Fruit fly (Drosophila melanogaster) whole organism, embryonic: ENCODE data around the gene Rab10.

Experiments
- Abd-B ChIP-seq: fragments of 200-800 bp; sonication (Bioruptor generic); optimal IDR thresholded peaks from 2 replicates; lab custom pipeline; 2018; ENCODE audit warnings: missing biosample characterization, mild to moderate bottlenecking, missing genetic modification characterization, moderate library complexity
- Bteb2 ChIP-seq: fragments of 200-800 bp; sonication (Bioruptor generic); optimal IDR thresholded peaks from 2 replicates; lab custom pipeline; 2016; ENCODE audit warnings: missing biosample characterization, missing genetic modification characterization
- CG11085 ChIP-seq: fragments of 200-800 bp; sonication (Bioruptor generic); IDR thresholded peaks from 2 replicates; pipeline ENCODE4 v1.3.6; 2022; ENCODE audit warnings: missing biosample characterization, missing genetic modification characterization
- CG12104 ChIP-seq: fragments of 200-800 bp; sonication (Bioruptor generic); optimal IDR thresholded peaks from 3 replicates; lab custom pipeline; 2016; ENCODE audit warnings: missing biosample characterization, missing genetic modification characterization
- CG12659 ChIP-seq: fragments of 200-800 bp; sonication (Bioruptor generic); optimal IDR thresholded peaks from 3 replicates; lab custom pipeline; 2017; ENCODE audit warnings: mild to moderate bottlenecking, missing biosample characterization, missing genetic modification reagents, missing genetic modification characterization
- CG13624 ChIP-seq: fragments of 200-800 bp; sonication (Bioruptor generic); optimal IDR thresholded peaks from 2 replicates; lab custom pipeline; 2016; ENCODE audit warnings: missing biosample characterization, missing genetic modification characterization
- CG14050 ChIP-seq: fragments of 200-800 bp; sonication (Bioruptor generic); IDR thresholded peaks from 3 replicates; pipeline ENCODE4 v1.3.6; 2022; ENCODE audit warnings: missing biosample characterization, missing genetic modification characterization
- CG14710 ChIP-seq: fragments of 200-800 bp; sonication (Bioruptor generic); optimal IDR thresholded peaks from 3 replicates; lab custom pipeline; 2019; ENCODE audit warnings: missing biosample characterization, mild to moderate bottlenecking, missing genetic modification characterization, moderate library complexity
- CG17186 ChIP-seq: fragments of 200-800 bp; sonication (Bioruptor generic); optimal IDR thresholded peaks from 3 replicates; lab custom pipeline; 2017; ENCODE audit warnings: missing biosample characterization, missing genetic modification reagents, missing genetic modification characterization
- CG2120 ChIP-seq: fragments of 200-800 bp; sonication (Bioruptor generic); optimal IDR thresholded peaks from 3 replicates; lab custom pipeline; 2016; ENCODE audit warnings: missing biosample characterization, missing genetic modification characterization
- CG3407 ChIP-seq: fragments of 200-800 bp; sonication (Bioruptor generic); optimal IDR thresholded peaks from 2 replicates; lab custom pipeline; 2018; ENCODE audit warnings: missing biosample characterization, mild to moderate bottlenecking, missing genetic modification characterization
- CG34376 ChIP-seq: fragments of 200-800 bp; sonication (Bioruptor generic); optimal IDR thresholded peaks from 2 replicates; lab custom pipeline; 2018; ENCODE audit warnings: missing biosample characterization, mild to moderate bottlenecking, missing genetic modification characterization
- CG3726 ChIP-seq: fragments of 200-800 bp; sonication (Bioruptor generic); IDR thresholded peaks from 3 replicates; pipeline ENCODE4, ENCODE4 v1.3.6; 2022; ENCODE audit warnings: missing biosample characterization, missing genetic modification characterization
- CG4820 ChIP-seq: fragments of 200-800 bp; sonication (Bioruptor generic); optimal IDR thresholded peaks from 3 replicates; lab custom pipeline; 2016; ENCODE audit warnings: missing biosample characterization, missing genetic modification characterization
- CG6175 ChIP-seq: fragments of 200-800 bp; sonication (Bioruptor generic); IDR thresholded peaks from 3 replicates; pipeline ENCODE4 v1.3.6; 2022; ENCODE audit warnings: missing biosample characterization, missing genetic modification characterization
- CG6254 ChIP-seq: fragments of 200-800 bp; sonication (Bioruptor generic); optimal IDR thresholded peaks from 3 replicates; lab custom pipeline; 2017; ENCODE audit warnings: mild to moderate bottlenecking, missing biosample characterization, missing genetic modification reagents, missing genetic modification characterization
- CG8478 ChIP-seq: fragments of >200 bp; optimal IDR thresholded peaks from 2 replicates; lab custom pipeline; 2018
- CG9817 ChIP-seq: fragments of 200-800 bp; sonication (Bioruptor generic); optimal IDR thresholded peaks from 2 replicates; lab custom pipeline; 2018; ENCODE audit warnings: missing biosample characterization, mild to moderate bottlenecking, missing genetic modification characterization, moderate library complexity
- CG9876 ChIP-seq: fragments of 200-800 bp; sonication (Bioruptor generic); optimal IDR thresholded peaks from 2 replicates; lab custom pipeline; 2016; ENCODE audit warnings: missing biosample characterization, missing genetic modification characterization
- Dp ChIP-seq: fragments of 200-800 bp; sonication (Bioruptor generic); optimal IDR thresholded peaks from 2 replicates; lab custom pipeline; 2018; ENCODE audit warnings: missing biosample characterization, mild to moderate bottlenecking, missing genetic modification characterization, moderate library complexity
- Fer2 ChIP-seq: fragments of 200-800 bp; sonication (Bioruptor generic); optimal IDR thresholded peaks from 2 replicates; lab custom pipeline; 2018; ENCODE audit warnings: missing biosample characterization, mild to moderate bottlenecking, missing genetic modification characterization, moderate library complexity
- HLH3B ChIP-seq: fragments of 200-800 bp; sonication (Bioruptor generic); IDR thresholded peaks from 2 replicates; pipeline ENCODE4 v1.3.6; 2022; ENCODE audit warnings: missing biosample characterization, missing genetic modification characterization
- HLH4C ChIP-seq: fragments of 200-800 bp; sonication (Bioruptor generic); IDR thresholded peaks from 3 replicates; pipeline ENCODE4 v1.3.6; 2022; ENCODE audit warnings: missing biosample characterization, missing genetic modification characterization; ENCODE audit not compliant: partially characterized antibody
- Hmr ChIP-seq: fragments of 200-800 bp; sonication (Bioruptor generic); optimal IDR thresholded peaks from 3 replicates; lab custom pipeline; 2017; ENCODE audit warnings: mild to moderate bottlenecking, missing biosample characterization, missing genetic modification reagents, missing genetic modification characterization
- MTF-1 ChIP-seq: fragments of 200-800 bp; sonication (Bioruptor generic); optimal IDR thresholded peaks from 2 replicates; lab custom pipeline; 2018; ENCODE audit warnings: missing biosample characterization, mild to moderate bottlenecking, missing genetic modification characterization, borderline replicate concordance
- NFAT ChIP-seq: fragments of 200-800 bp; sonication (Bioruptor generic); IDR thresholded peaks from 2 replicates; pipeline ENCODE4 v1.3.6; 2022; ENCODE audit warnings: missing biosample characterization, missing genetic modification characterization
- Nf-YA ChIP-seq: fragments of 200-800 bp; sonication (Bioruptor generic); IDR thresholded peaks from 2 replicates; pipeline ENCODE4 v1.3.6; 2022; ENCODE audit warnings: missing biosample characterization, missing genetic modification characterization
- Pdp1 ChIP-seq, 2 experiments: fragments of 200-800 bp; sonication (Bioruptor generic); optimal IDR thresholded peaks; 3 replicates each; lab custom pipeline; 2016; ENCODE audit warnings: missing biosample characterization in 2 of 2, missing genetic modification characterization in 2 of 2, mild to moderate bottlenecking in 1 of 2, moderate library complexity in 1 of 2
- Rfx ChIP-seq: fragments of 200-800 bp; sonication (Bioruptor generic); IDR thresholded peaks from 2 replicates; pipeline ENCODE4 v1.3.6; 2022; ENCODE audit warnings: missing biosample characterization, missing genetic modification characterization
- Tbp ChIP-seq: fragments of >200 bp; optimal IDR thresholded peaks from 2 replicates; lab custom pipeline; 2018; ENCODE audit warnings: missing biosample characterization, missing genetic modification characterization
- ab ChIP-seq: fragments of 200-800 bp; sonication (Bioruptor generic); optimal IDR thresholded peaks from 2 replicates; lab custom pipeline; 2016; ENCODE audit warnings: missing biosample characterization, missing genetic modification characterization
- aop ChIP-seq: fragments of 200-800 bp; sonication (Bioruptor generic); IDR thresholded peaks from 2 replicates; pipeline ENCODE4 v1.3.6; 2022; ENCODE audit warnings: missing biosample characterization, missing genetic modification characterization
- az2 ChIP-seq: fragments of 200-800 bp; sonication (Bioruptor generic); optimal IDR thresholded peaks from 3 replicates; lab custom pipeline; 2016; ENCODE audit warnings: missing biosample characterization, missing genetic modification characterization
- bbx ChIP-seq: fragments of 200-800 bp; sonication (Bioruptor generic); IDR thresholded peaks from 2 replicates; pipeline ENCODE4 v1.3.6; 2022; ENCODE audit warnings: missing biosample characterization, missing genetic modification characterization; ENCODE audit not compliant: partially characterized antibody
- corto ChIP-seq: fragments of 200-800 bp; sonication (Bioruptor generic); optimal IDR thresholded peaks from 2 replicates; lab custom pipeline; 2016; ENCODE audit warnings: missing biosample characterization, mild to moderate bottlenecking, missing genetic modification characterization, moderate library complexity
- crp ChIP-seq, 2 experiments: fragments of 200-800 bp; sonication (Bioruptor generic); optimal IDR thresholded peaks; 2 replicates in 1 of 2; 3 replicates in 1 of 2; lab custom pipeline; 2017; ENCODE audit warnings: missing biosample characterization in 2 of 2, missing genetic modification characterization in 2 of 2, mild to moderate bottlenecking in 1 of 2, moderate library complexity in 1 of 2
- dati ChIP-seq: fragments of 200-800 bp; sonication (Bioruptor generic); IDR thresholded peaks from 2 replicates; pipeline ENCODE4 v1.3.6; 2022; ENCODE audit warnings: missing biosample characterization, missing genetic modification characterization
- dmrt11E ChIP-seq: fragments of 200-800 bp; sonication (Bioruptor generic); optimal IDR thresholded peaks from 3 replicates; lab custom pipeline; 2018; ENCODE audit warnings: missing biosample characterization, mild to moderate bottlenecking, missing genetic modification characterization, moderate library complexity
- dysf ChIP-seq: fragments of 200-800 bp; sonication (Bioruptor generic); IDR thresholded peaks from 3 replicates; pipeline ENCODE4 v1.3.6; 2022; ENCODE audit warnings: missing biosample characterization, missing genetic modification characterization
- grn ChIP-seq: fragments of 200-800 bp; sonication (Bioruptor generic); optimal IDR thresholded peaks from 3 replicates; lab custom pipeline; 2017; ENCODE audit warnings: missing biosample characterization, missing genetic modification characterization
- inv ChIP-seq: fragments of 200-800 bp; sonication (Bioruptor generic); IDR thresholded peaks from 2 replicates; pipeline ENCODE4 v1.3.6; 2022; ENCODE audit warnings: missing biosample characterization, missing genetic modification characterization; ENCODE audit not compliant: partially characterized antibody
- knrl ChIP-seq: fragments of 200-800 bp; sonication (Bioruptor generic); IDR thresholded peaks from 3 replicates; pipeline ENCODE4 v1.3.6; 2022; ENCODE audit warnings: missing biosample characterization, missing genetic modification characterization; ENCODE audit not compliant: partially characterized antibody
- lola ChIP-seq, 3 experiments: fragments of >200 bp in 2 of 3; fragments of 200-800 bp in 1 of 3; sonication (Bioruptor generic) in 1 of 3; optimal IDR thresholded peaks; 2 replicates each; lab custom pipeline; 2017 to 2019; ENCODE audit warnings: missing biosample characterization in 3 of 3, missing genetic modification characterization in 3 of 3, mild to moderate bottlenecking in 1 of 3, moderate library complexity in 1 of 3
- nerfin-2 ChIP-seq: fragments of 200-800 bp; sonication (Bioruptor generic); IDR thresholded peaks from 2 replicates; pipeline ENCODE4 v1.3.6; 2022; ENCODE audit warnings: missing biosample characterization, missing genetic modification characterization; ENCODE audit not compliant: partially characterized antibody
- sima ChIP-seq: fragments of 200-800 bp; sonication (Bioruptor generic); optimal IDR thresholded peaks from 2 replicates; lab custom pipeline; 2016; ENCODE audit warnings: missing biosample characterization, missing genetic modification characterization
- tio ChIP-seq: fragments of 200-800 bp; sonication (Bioruptor generic); optimal IDR thresholded peaks from 2 replicates; lab custom pipeline; 2017; ENCODE audit warnings: missing biosample characterization, missing genetic modification characterization, inconsistent platforms
- tll ChIP-seq, 2 experiments: fragments of 200-800 bp in 1 of 2; fragments of >200 bp in 1 of 2; sonication (Bioruptor generic) in 1 of 2; optimal IDR thresholded peaks; 2 replicates each; lab custom pipeline; 2017 to 2019; ENCODE audit warnings: missing biosample characterization in 2 of 2, missing genetic modification characterization in 2 of 2, mild to moderate bottlenecking in 1 of 2, moderate library complexity in 1 of 2

The Rab10 gene

DNA sequence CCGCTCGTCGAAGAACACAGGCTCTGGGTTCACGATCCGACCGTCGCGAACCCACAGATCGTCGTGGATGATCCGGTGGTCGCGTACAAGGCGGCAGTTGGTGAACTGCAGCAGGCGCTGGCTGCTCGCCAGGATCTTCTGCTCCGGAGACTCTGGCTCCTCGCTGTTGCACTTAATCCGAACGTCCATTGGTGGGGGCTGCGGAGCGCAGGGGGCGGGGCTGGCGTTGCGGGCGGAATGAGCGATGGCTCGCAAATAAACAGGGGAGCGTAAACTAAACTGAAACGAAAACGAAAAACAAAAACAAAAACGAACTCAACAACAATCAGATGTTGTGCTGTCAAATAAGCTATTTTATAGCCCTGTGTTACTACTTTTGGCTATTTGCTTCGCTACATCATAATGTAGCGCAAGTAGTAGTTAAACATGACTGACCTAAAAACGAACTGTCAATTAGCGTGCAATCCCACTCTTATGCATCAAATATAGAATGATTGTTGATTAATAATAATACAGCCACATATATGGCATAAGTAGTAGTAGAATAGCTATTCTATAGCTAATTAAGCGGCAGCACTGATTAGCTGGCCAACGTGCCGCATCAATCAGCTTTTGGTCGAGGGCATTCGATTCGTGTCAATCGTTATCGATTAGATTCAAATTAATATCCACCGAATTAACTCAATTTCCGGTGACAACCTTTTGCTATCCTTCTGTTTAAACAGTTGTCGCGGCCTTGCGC lies 5.9 kb downstream of the Rab10 start, which contains the start of gene CG17065 (continued):
- 0 out of 2 replicates have a peak, but pooled peaks have one; percentile 30 for TF ChIP-seq inv (GFP tag; lab: Robert Waterston, UW)
- TF ChIP-seq sima (GFP tag; lab: Kevin White, UChicago), result no peak
- peak in 1 of 2 experiments; percentile 39 for TF ChIP-seq crp (GFP tag; optimal IDR thresholded peaks at IDR 0.05; lab: Kevin White, UChicago)
- TF ChIP-seq CG2120 (GFP tag; lab: Kevin White, UChicago), result peak; percentile 40
- TF ChIP-seq Tbp (GFP tag; lab: Kevin White, UChicago), result peak; percentile 23
- TF ChIP-seq CG9876 (GFP tag; lab: Kevin White, UChicago), result peak; percentile 34
- TF ChIP-seq CG4820, result peak; percentile 21
- peak; percentile 34; the same call in 1 of the 2 replicates for TF ChIP-seq NFAT (GFP tag; lab: Robert Waterston, UW)
- TF ChIP-seq tio, result no peak
- no peak for TF ChIP-seq CG14050 (GFP tag; lab: Robert Waterston, UW)
- TF ChIP-seq aop (GFP tag; lab: Robert Waterston, UW), result 0 out of 2 replicates have a peak, but pooled peaks have one; percentile 21
- no peak for TF ChIP-seq lola (GFP tag; optimal IDR thresholded peaks at IDR 0.05; lab: Kevin White, UChicago)
- peak; percentile 70 for TF ChIP-seq CG17186 (GFP tag; lab: Kevin White, UChicago)
- peak; percentile 23 for TF ChIP-seq CG13624 (GFP tag; lab: Kevin White, UChicago)
- TF ChIP-seq tll (GFP tag; optimal IDR thresholded peaks at IDR 0.05; lab: Kevin White, UChicago), result peak in 1 of 2 experiments; percentile 92
- peak; percentile 19; the same call in 1 of the 3 replicates for TF ChIP-seq CG6175 (GFP tag; lab: Robert Waterston, UW)
- no peak for TF ChIP-seq Fer2 (tag; lab: Kevin White, UChicago)
- TF ChIP-seq bbx, result 0 out of 2 replicates have a peak, but pooled peaks have one; percentile 25
- no peak for TF ChIP-seq CG3407 (GFP tag; lab: Kevin White, UChicago)
- TF ChIP-seq HLH4C (GFP tag; lab: Robert Waterston, UW), result peak; percentile 57; the same call in 2 of the 3 replicates
- TF ChIP-seq nerfin-2, result no peak
- peak; percentile 25 for TF ChIP-seq Bteb2 (GFP tag; lab: Kevin White, UChicago)
- TF ChIP-seq CG12659 (GFP tag; lab: Kevin White, UChicago), result peak; percentile 41
- peak; percentile 81 for TF ChIP-seq Dp
- no peak for TF ChIP-seq Nf-YA (GFP tag; lab: Robert Waterston, UW)
- no peak for TF ChIP-seq CG3726 (GFP tag; lab: Robert Waterston, UW)
- no peak for TF ChIP-seq corto
- TF ChIP-seq MTF-1, result no peak
- no peak for TF ChIP-seq CG12104 (GFP tag; lab: Kevin White, UChicago)
- TF ChIP-seq Pdp1 (GFP tag; optimal IDR thresholded peaks at IDR 0.05; lab: Kevin White, UChicago), result peak in 1 of 2 experiments; percentile 36
- no peak for TF ChIP-seq HLH3B
- peak; percentile 22 for TF ChIP-seq Abd-B (GFP tag; lab: Kevin White, UChicago)
- TF ChIP-seq CG34376, result peak; percentile 54
- peak; percentile 68 for TF ChIP-seq Rfx
- no peak for TF ChIP-seq CG8478 (lab: Kevin White, UChicago)
- no peak for TF ChIP-seq dati (GFP tag; lab: Robert Waterston, UW)
- TF ChIP-seq ab (GFP tag; lab: Kevin White, UChicago), result no peak
- TF ChIP-seq CG11085, result 0 out of 2 replicates have a peak, but pooled peaks have one; percentile 26
- peak; percentile 2 for TF ChIP-seq az2 (GFP tag; lab: Kevin White, UChicago)
- TF ChIP-seq CG9817 (tag; lab: Kevin White, UChicago), result peak; percentile 41
- peak; percentile 10 for TF ChIP-seq grn (GFP tag; lab: Kevin White, UChicago)
- TF ChIP-seq CG14710 (tag; lab: Kevin White, UChicago), result peak; percentile 61
- peak; percentile 37; the same call in 1 of the 3 replicates for TF ChIP-seq knrl
- peak; percentile 57; the same call in 1 of the 3 replicates for TF ChIP-seq dysf (GFP tag; lab: Robert Waterston, UW)
- TF ChIP-seq CG6254, result no peak
- TF ChIP-seq dmrt11E (tag; lab: Kevin White, UChicago), result peak; percentile 15
- peak; percentile 41 for TF ChIP-seq Hmr (GFP tag; lab: Kevin White, UChicago)
